Fruit fly (Drosophila melanogaster): ENCODE results near the gene Obp8a.

DNA sequence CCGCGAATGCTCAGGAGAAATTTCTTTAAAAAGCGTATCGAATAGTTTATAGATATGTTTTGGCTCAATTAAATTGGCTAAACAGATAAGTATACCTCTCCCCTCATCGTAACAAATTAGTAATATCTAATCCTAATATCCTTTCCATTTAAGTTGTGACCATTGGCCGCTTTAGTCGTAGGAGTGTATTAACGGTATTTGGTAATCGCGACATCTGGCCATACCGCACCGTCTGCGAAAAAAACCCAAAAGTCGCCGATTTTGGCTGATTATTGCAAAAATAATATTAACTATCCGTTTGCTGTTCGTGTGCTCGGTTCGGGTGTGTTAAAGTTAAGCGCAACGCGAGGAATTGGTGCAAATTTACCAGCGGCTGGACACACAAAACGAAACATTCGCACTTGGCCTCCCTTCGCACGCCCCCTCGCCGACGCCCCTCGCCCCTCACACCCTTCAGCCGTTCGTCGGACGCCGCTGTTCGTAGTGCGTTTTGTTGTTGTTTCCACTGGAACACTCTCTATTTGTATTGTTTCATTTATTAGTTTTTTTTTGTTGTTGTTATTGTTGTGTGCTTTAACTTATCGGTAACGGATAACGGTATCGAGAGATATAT, 32.6 kb downstream of the Obp8a start, which contains the start of the genes amx and Dsor1:
- TF ChIP-seq CG15710 (tag; optimal IDR thresholded peaks at IDR 0.05) (no peak), Ets98B (GFP tag; IDR thresholded peaks at IDR 0.05) (no peak), EcR (GFP tag; optimal IDR thresholded peaks at IDR 0.05) (no peak)

Data from whole organism, pupa.